Fruit fly (Drosophila melanogaster) whole organism, embryonic: ENCODE results near the gene CG11356.

Source experiments
- Awh ChIP-seq: fragments of 200-800 bp; sonication (Bioruptor generic); IDR thresholded peaks from 2 replicates; pipeline ENCODE4, ENCODE4 v1.3.6; 2022; ENCODE audit warnings: missing biosample characterization, missing genetic modification characterization
- B-H2 ChIP-seq: fragments of 200-800 bp; sonication (Bioruptor generic); optimal IDR thresholded peaks from 2 replicates; lab custom pipeline; 2018; ENCODE audit warnings: missing biosample characterization, mild to moderate bottlenecking, missing genetic modification characterization
- CG11085 ChIP-seq: fragments of 200-800 bp; sonication (Bioruptor generic); IDR thresholded peaks from 2 replicates; pipeline ENCODE4 v1.3.6; 2022; ENCODE audit warnings: missing biosample characterization, missing genetic modification characterization
- CG12104 ChIP-seq: fragments of 200-800 bp; sonication (Bioruptor generic); optimal IDR thresholded peaks from 3 replicates; lab custom pipeline; 2016; ENCODE audit warnings: missing biosample characterization, missing genetic modification characterization
- CG12155 ChIP-seq: fragments of 200-800 bp; sonication (Bioruptor generic); optimal IDR thresholded peaks from 3 replicates; lab custom pipeline; 2016; ENCODE audit warnings: missing biosample characterization, missing genetic modification characterization
- CG13123 ChIP-seq: fragments of 200-800 bp; sonication (Bioruptor generic); optimal IDR thresholded peaks from 2 replicates; lab custom pipeline; 2016; ENCODE audit warnings: missing biosample characterization, missing genetic modification characterization
- CG14860 ChIP-seq: fragments of 200-800 bp; sonication (Bioruptor generic); IDR thresholded peaks from 3 replicates; pipeline ENCODE4 v1.3.6; 2022; ENCODE audit warnings: missing biosample characterization, missing genetic modification characterization; ENCODE audit not compliant: partially characterized antibody
- CG16813 ChIP-seq: fragments of 200-800 bp; sonication (Bioruptor generic); IDR thresholded peaks from 3 replicates; pipeline ENCODE4 v1.3.6; 2022; ENCODE audit warnings: missing biosample characterization, missing genetic modification characterization; ENCODE audit not compliant: partially characterized antibody
- CG17568 ChIP-seq: fragments of 200-800 bp; sonication (Bioruptor generic); optimal IDR thresholded peaks from 2 replicates; lab custom pipeline; 2018; ENCODE audit warnings: missing biosample characterization, mild to moderate bottlenecking, missing genetic modification characterization, moderate library complexity
- CG30020 ChIP-seq: fragments of 200-800 bp; optimal IDR thresholded peaks from 2 replicates; lab custom pipeline; 2019; ENCODE audit warnings: missing biosample characterization, mild to moderate bottlenecking, missing genetic modification characterization, moderate library complexity
- CG30403 ChIP-seq: fragments of 200-800 bp; sonication (Bioruptor generic); optimal IDR thresholded peaks from 3 replicates; lab custom pipeline; 2016; ENCODE audit warnings: missing biosample characterization, missing genetic modification characterization
- CG31441 ChIP-seq: fragments of 200-800 bp; sonication (Bioruptor generic); IDR thresholded peaks from 2 replicates; pipeline ENCODE4 v1.3.6; 2022; ENCODE audit warnings: missing biosample characterization, missing genetic modification characterization
- CG3163 ChIP-seq: fragments of 200-800 bp; sonication (Bioruptor generic); optimal IDR thresholded peaks from 3 replicates; lab custom pipeline; 2016; ENCODE audit warnings: missing biosample characterization, missing genetic modification characterization
- CG32532 ChIP-seq: fragments of 200-800 bp; sonication (Bioruptor generic); IDR thresholded peaks from 2 replicates; pipeline ENCODE4 v1.3.6; 2022; ENCODE audit warnings: missing biosample characterization, missing genetic modification characterization
- CG43689 ChIP-seq: fragments of 200-800 bp; sonication (Bioruptor generic); IDR thresholded peaks from 2 replicates; pipeline ENCODE4 v1.3.6; 2022; ENCODE audit warnings: missing biosample characterization, missing genetic modification characterization
- CG7372 ChIP-seq: fragments of 200-800 bp; sonication (Bioruptor generic); IDR thresholded peaks from 2 replicates; pipeline ENCODE4 v1.3.6; 2022; ENCODE audit warnings: missing biosample characterization, missing genetic modification characterization
- CG7839 ChIP-seq: fragments of 200-800 bp; sonication (Bioruptor generic); optimal IDR thresholded peaks from 3 replicates; lab custom pipeline; 2018; ENCODE audit warnings: missing biosample characterization, mild to moderate bottlenecking, missing genetic modification characterization, moderate library complexity
- CG9215 ChIP-seq: fragments of 200-800 bp; sonication (Bioruptor generic); IDR thresholded peaks from 2 replicates; pipeline ENCODE4 v1.3.6; 2022; ENCODE audit warnings: missing biosample characterization, missing genetic modification characterization
- CG9797 ChIP-seq: fragments of 200-800 bp; sonication (Bioruptor generic); optimal IDR thresholded peaks from 3 replicates; lab custom pipeline; 2018; ENCODE audit warnings: missing biosample characterization, mild to moderate bottlenecking, missing genetic modification characterization
- Camta ChIP-seq: fragments of 200-800 bp; sonication (Bioruptor generic); optimal IDR thresholded peaks from 2 replicates; lab custom pipeline; 2016; ENCODE audit warnings: missing biosample characterization, missing genetic modification characterization
- D ChIP-seq, 2 experiments: fragments of 200-800 bp in 1 of 2; fragments of >200 bp in 1 of 2; sonication (Bioruptor generic) in 1 of 2; optimal IDR thresholded peaks; 2 replicates in 1 of 2; 3 replicates in 1 of 2; lab custom pipeline; 2017; ENCODE audit warnings: mild to moderate bottlenecking in 1 of 2, missing biosample characterization in 1 of 2, missing genetic modification characterization in 1 of 2, missing genetic modification reagents in 1 of 2
- GATAe ChIP-seq: fragments of 200-800 bp; sonication (Bioruptor generic); conservative IDR thresholded peaks from 2 replicates; pipeline ENCODE4 v1.3.6; 2022; ENCODE audit warnings: missing biosample characterization, missing genetic modification characterization
- HLH4C ChIP-seq: fragments of 200-800 bp; sonication (Bioruptor generic); IDR thresholded peaks from 3 replicates; pipeline ENCODE4 v1.3.6; 2022; ENCODE audit warnings: missing biosample characterization, missing genetic modification characterization; ENCODE audit not compliant: partially characterized antibody
- Lpt ChIP-seq: fragments of >200 bp; optimal IDR thresholded peaks from 2 replicates; lab custom pipeline; 2018; ENCODE audit warnings: missing biosample characterization, missing genetic modification characterization
- NC2β ChIP-seq: fragments of 200-800 bp; sonication (Bioruptor generic); optimal IDR thresholded peaks from 2 replicates; lab custom pipeline; 2016; ENCODE audit warnings: missing biosample characterization, missing genetic modification characterization
- Ptx1 ChIP-seq: fragments of 200-800 bp; sonication (Bioruptor generic); IDR thresholded peaks from 2 replicates; pipeline ENCODE4 v1.3.6; 2022; ENCODE audit warnings: missing biosample characterization, missing genetic modification characterization
- Spps ChIP-seq: fragments of 200-800 bp; sonication (Bioruptor generic); optimal IDR thresholded peaks from 2 replicates; lab custom pipeline; 2018; ENCODE audit warnings: missing biosample characterization, mild to moderate bottlenecking, missing genetic modification characterization
- Stat92E ChIP-seq, 3 experiments: fragments of >200 bp in 2 of 3; fragments of 200-800 bp in 1 of 3; sonication (Bioruptor generic) in 1 of 3; optimal IDR thresholded peaks; 2 replicates each; lab custom pipeline; 2017 to 2019; ENCODE audit warnings: missing biosample characterization in 3 of 3, missing genetic modification characterization in 3 of 3, mild to moderate bottlenecking in 1 of 3, moderate library complexity in 1 of 3
- abd-A ChIP-seq: fragments of 200-800 bp; sonication (Bioruptor generic); optimal IDR thresholded peaks from 3 replicates; lab custom pipeline; 2019; ENCODE audit warnings: missing biosample characterization, mild to moderate bottlenecking, missing genetic modification characterization, moderate library complexity
- ac ChIP-seq: fragments of 200-800 bp; sonication (Bioruptor generic); optimal IDR thresholded peaks from 3 replicates; lab custom pipeline; 2017; ENCODE audit warnings: missing biosample characterization, mild to moderate bottlenecking, missing genetic modification characterization
- chinmo ChIP-seq: fragments of 200-800 bp; sonication (Bioruptor generic); IDR thresholded peaks from 4 replicates; pipeline ENCODE4 v1.3.6; 2022; ENCODE audit warnings: missing biosample characterization, missing genetic modification characterization; ENCODE audit not compliant: partially characterized antibody
- ci ChIP-seq: fragments of 200-800 bp; sonication (Bioruptor generic); IDR thresholded peaks from 3 replicates; pipeline ENCODE4 v1.3.6; 2022; ENCODE audit warnings: missing biosample characterization, missing genetic modification characterization
- dan ChIP-seq: fragments of 200-800 bp; sonication (Bioruptor generic); IDR thresholded peaks from 2 replicates; pipeline ENCODE4 v1.3.6; 2022; ENCODE audit warnings: missing biosample characterization, missing genetic modification characterization
- dpn ChIP-seq, 2 experiments: fragments of 200-800 bp; sonication (Bioruptor generic); optimal IDR thresholded peaks; 3 replicates each; lab custom pipeline; 2016; ENCODE audit warnings: missing biosample characterization in 2 of 2, missing genetic modification characterization in 2 of 2
- en ChIP-seq: fragments of 200-800 bp; sonication (Bioruptor generic); optimal IDR thresholded peaks from 2 replicates; lab custom pipeline; 2016; ENCODE audit warnings: missing biosample characterization, missing genetic modification characterization
- hbn ChIP-seq: fragments of 200-800 bp; sonication (Bioruptor generic); IDR thresholded peaks from 2 replicates; pipeline ENCODE4 v1.3.6; 2022; ENCODE audit warnings: missing biosample characterization, missing genetic modification characterization; ENCODE audit not compliant: partially characterized antibody
- ind ChIP-seq: fragments of 200-800 bp; sonication (Bioruptor generic); optimal IDR thresholded peaks from 3 replicates; lab custom pipeline; 2016; ENCODE audit warnings: missing biosample characterization, missing genetic modification characterization
- lbe ChIP-seq: fragments of 200-800 bp; sonication (Bioruptor generic); optimal IDR thresholded peaks from 2 replicates; lab custom pipeline; 2016; ENCODE audit warnings: missing biosample characterization, mild to moderate bottlenecking, missing genetic modification characterization
- lov ChIP-seq, 2 experiments: fragments of 200-800 bp in 1 of 2; fragments of >200 bp in 1 of 2; sonication (Bioruptor generic) in 1 of 2; IDR thresholded peaks in 1 of 2; optimal IDR thresholded peaks in 1 of 2; 2 replicates in 1 of 2; 3 replicates in 1 of 2; pipeline versions ENCODE4 v1.3.6 to Lab custom; 2017 to 2022; ENCODE audit warnings: missing biosample characterization in 1 of 2, missing genetic modification characterization in 1 of 2
- oc ChIP-seq: fragments of 200-800 bp; sonication (Bioruptor generic); optimal IDR thresholded peaks from 2 replicates; lab custom pipeline; 2018; ENCODE audit warnings: missing biosample characterization, mild to moderate bottlenecking, missing genetic modification characterization, moderate library complexity
- onecut ChIP-seq: fragments of 200-800 bp; sonication (Bioruptor generic); IDR thresholded peaks from 2 replicates; pipeline ENCODE4 v1.3.6; 2022; ENCODE audit warnings: missing biosample characterization, missing genetic modification characterization
- org-1 ChIP-seq: fragments of 200-800 bp; sonication (Bioruptor generic); optimal IDR thresholded peaks from 2 replicates; lab custom pipeline; 2017; ENCODE audit warnings: missing biosample characterization, missing genetic modification characterization
- ro ChIP-seq: fragments of 200-800 bp; sonication (Bioruptor generic); IDR thresholded peaks from 2 replicates; pipeline ENCODE4 v1.3.6; 2022; ENCODE audit warnings: missing biosample characterization, missing genetic modification characterization
- row ChIP-seq: fragments of 200-800 bp; sonication (Bioruptor generic); IDR thresholded peaks from 3 replicates; pipeline ENCODE4 v1.3.6; 2022; ENCODE audit warnings: missing biosample characterization, missing genetic modification characterization
- schlank ChIP-seq: fragments of 200-800 bp; sonication (Bioruptor generic); optimal IDR thresholded peaks from 2 replicates; lab custom pipeline; 2018; ENCODE audit warnings: missing biosample characterization, mild to moderate bottlenecking, missing genetic modification characterization
- sim ChIP-seq: fragments of 200-800 bp; sonication (Bioruptor generic); IDR thresholded peaks from 2 replicates; pipeline ENCODE4 v1.3.6; 2022; ENCODE audit warnings: missing biosample characterization, missing genetic modification characterization
- trem ChIP-seq: fragments of 200-800 bp; optimal IDR thresholded peaks from 3 replicates; lab custom pipeline; 2019; ENCODE audit warnings: missing biosample characterization, mild to moderate bottlenecking, missing genetic modification characterization, moderate library complexity
- usp ChIP-seq: fragments of >200 bp; optimal IDR thresholded peaks from 2 replicates; lab custom pipeline; 2017; ENCODE audit warnings: missing biosample characterization, missing genetic modification characterization
- vvl ChIP-seq: fragments of 200-800 bp; sonication (Bioruptor generic); IDR thresholded peaks from 2 replicates; pipeline ENCODE4 v1.3.6; 2022; ENCODE audit warnings: missing biosample characterization, missing genetic modification characterization
- wor ChIP-seq: fragments of 200-800 bp; sonication (Bioruptor generic); IDR thresholded peaks from 2 replicates; pipeline ENCODE4 v1.3.6; 2022; ENCODE audit warnings: missing biosample characterization, missing genetic modification characterization
- zfh2 ChIP-seq: fragments of 200-800 bp; sonication (Bioruptor generic); optimal IDR thresholded peaks from 2 replicates; lab custom pipeline; 2016; ENCODE audit warnings: missing biosample characterization, missing genetic modification characterization

Gene CG11356

dm6 chrX:12082244-12082643 lies 21.4 kb downstream of the CG11356 start (continued):
- TF ChIP-seq ci (GFP tag; lab: Robert Waterston, UW) (no peak), ind (GFP tag; lab: Kevin White, UChicago) (peak; percentile 11), CG13123 (GFP tag; lab: Kevin White, UChicago) (no peak), en (no peak), Spps (tag; lab: Kevin White, UChicago) (no peak), zfh2 (no peak), chinmo (no peak), ac (no peak), dan (GFP tag; lab: Robert Waterston, UW) (no peak), CG12155 (GFP tag; lab: Kevin White, UChicago) (no peak), sim (GFP tag; lab: Robert Waterston, UW) (no peak), Lpt (GFP tag; lab: Kevin White, UChicago) (no peak), abd-A (peak; percentile 36), NC2β (GFP tag; lab: Kevin White, UChicago) (no peak), CG7839 (tag; lab: Kevin White, UChicago) (peak; percentile 42), row (GFP tag; lab: Robert Waterston, UW) (peak; percentile 27; the same call in 1 of the 3 replicates), HLH4C (GFP tag; lab: Robert Waterston, UW) (no peak), CG31441 (GFP tag; lab: Robert Waterston, UW) (peak; percentile 35; the same call in 1 of the 2 replicates), ro (GFP tag; lab: Robert Waterston, UW) (no peak), CG30403 (peak; percentile 17), CG14860 (GFP tag; lab: Robert Waterston, UW) (no peak), Stat92E (GFP tag; optimal IDR thresholded peaks at IDR 0.05; lab: Kevin White, UChicago) (no peak), GATAe (GFP tag; lab: Robert Waterston, UW) (no peak), CG12104 (GFP tag; lab: Kevin White, UChicago) (no peak), Ptx1 (GFP tag; lab: Robert Waterston, UW) (0 out of 2 replicates have a peak, but pooled peaks have one; percentile 14), CG7372 (GFP tag; lab: Robert Waterston, UW) (no peak), schlank (no peak), CG32532 (GFP tag; lab: Robert Waterston, UW) (no peak), Camta (GFP tag; lab: Kevin White, UChicago) (no peak), CG9797 (GFP tag; lab: Kevin White, UChicago) (no peak), lbe (GFP tag; lab: Kevin White, UChicago) (no peak), Awh (GFP tag; lab: Robert Waterston, UW) (no peak), CG17568 (no peak), CG43689 (GFP tag; lab: Robert Waterston, UW) (no peak), org-1 (GFP tag; lab: Kevin White, UChicago) (no peak), CG30020 (tag; lab: Kevin White, UChicago) (no peak), onecut (GFP tag; lab: Robert Waterston, UW) (no peak), wor (no peak), vvl (GFP tag; lab: Robert Waterston, UW) (0 out of 2 replicates have a peak, but pooled peaks have one; percentile 20), trem (tag; lab: Kevin White, UChicago) (no peak), D (optimal IDR thresholded peaks at IDR 0.05; lab: Kevin White, UChicago) (no peak), D (GFP tag; optimal IDR thresholded peaks at IDR 0.05; lab: Kevin White, UChicago) (no peak), CG3163 (GFP tag; lab: Kevin White, UChicago) (no peak), oc (tag; lab: Kevin White, UChicago) (no peak), lov (optimal IDR thresholded peaks at IDR 0.05; lab: Kevin White, UChicago) (no peak), lov (GFP tag; IDR thresholded peaks at IDR 0.05; lab: Robert Waterston, UW) (no peak), CG16813 (GFP tag; lab: Robert Waterston, UW) (no peak), hbn (GFP tag; lab: Robert Waterston, UW) (no peak), B-H2 (GFP tag; lab: Kevin White, UChicago) (no peak), usp (GFP tag; lab: Kevin White, UChicago) (no peak), dpn (GFP tag; optimal IDR thresholded peaks at IDR 0.05; lab: Kevin White, UChicago) (peak in 1 of 2 experiments; percentile 8), CG9215 (GFP tag; lab: Robert Waterston, UW) (no peak), CG11085 (GFP tag; lab: Robert Waterston, UW) (no peak)
